Worm (Caenorhabditis elegans) whole organism, L4 larva: ENCODE data around the gene fah-1.

Source experiments
- daf-8 ChIP-seq: fragments of 200-800 bp; sonication (Bioruptor generic); IDR thresholded peaks from 2 replicates; pipeline ENCODE4 v1.3.6; 2022; ENCODE audit warnings: missing genetic modification characterization, missing compliant biosample characterization
- fkh-10 ChIP-seq: fragments of 150-350 bp; optimal IDR thresholded peaks from 2 replicates; lab custom pipeline; 2014; ENCODE audit warnings: missing biosample characterization, missing genetic modification reagents, missing genetic modification characterization
- lin-38 ChIP-seq: fragments of 200-800 bp; sonication (Bioruptor generic); IDR thresholded peaks from 2 replicates; pipeline ENCODE4 v1.3.6; 2022; ENCODE audit warnings: missing genetic modification reagents, missing genetic modification characterization, missing compliant biosample characterization
- nhr-237 ChIP-seq: sonication (generic microtip); optimal IDR thresholded peaks from 2 replicates; lab custom pipeline; 2017; ENCODE audit warnings: missing biosample characterization, missing genetic modification characterization
- php-3 ChIP-seq: fragments of 200-800 bp; sonication (Bioruptor generic); IDR thresholded peaks from 2 replicates; pipeline ENCODE4 v1.3.6; 2022; ENCODE audit warnings: missing genetic modification reagents, missing genetic modification characterization, missing compliant biosample characterization

DNA sequence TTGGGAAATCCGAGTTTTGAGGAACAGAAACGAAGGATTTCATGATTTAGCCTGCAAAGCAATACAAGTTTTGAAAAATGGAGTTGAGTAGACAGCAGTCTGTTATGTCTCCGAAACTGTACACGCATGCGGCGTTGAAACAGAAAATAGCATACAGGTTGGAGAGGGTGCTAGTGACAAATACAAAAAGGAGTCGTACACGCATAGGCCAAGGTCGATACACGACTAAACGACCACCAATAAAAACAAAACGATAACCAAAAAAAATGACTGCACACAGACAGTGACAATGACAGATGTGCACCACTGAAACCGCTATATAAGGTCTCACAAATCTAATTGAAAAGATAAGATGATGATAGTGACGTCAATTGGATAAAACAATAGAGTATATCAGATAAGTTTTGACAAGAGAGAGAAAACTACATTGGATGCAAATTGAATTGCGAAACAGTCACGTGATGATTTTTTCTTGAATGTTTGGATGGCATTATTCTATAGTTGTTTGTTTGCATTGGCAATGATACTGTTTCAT, at the start of gene fah-1:
- TF ChIP-seq daf-8 (GFP tag; lab: Robert Waterston, UW) = no peak
- no peak for TF ChIP-seq nhr-237 (tag; lab: Kevin White, UChicago)
- TF ChIP-seq php-3 (GFP tag; lab: Robert Waterston, UW) = peak; percentile 71; the same call in 1 of the 2 replicates
- no peak for TF ChIP-seq fkh-10
- TF ChIP-seq lin-38 (GFP tag; lab: Robert Waterston, UW) = no peak
